Worm (Caenorhabditis elegans) whole organism, L3 larva: ENCODE data around the gene F48G7.7.

Experiments
- ZK546.5 ChIP-seq: sonication (generic microtip); optimal IDR thresholded peaks from 2 replicates; lab custom pipeline; 2017; ENCODE audit warnings: missing biosample characterization, missing genetic modification characterization
- aly-2 ChIP-seq: fragments of 150-350 bp; optimal IDR thresholded peaks from 2 replicates; lab custom pipeline; 2014; ENCODE audit warnings: missing biosample characterization, missing genetic modification characterization
- ceh-28 ChIP-seq: fragments of 150-350 bp; optimal IDR thresholded peaks from 2 replicates; lab custom pipeline; 2014; ENCODE audit warnings: missing biosample characterization, missing genetic modification reagents, missing genetic modification characterization
- elt-3 ChIP-seq, 3 experiments: fragments of 150-350 bp in 1 of 3; sonication (generic microtip) in 2 of 3; optimal IDR thresholded peaks; 2 replicates in 2 of 3; 4 replicates in 1 of 3; lab custom pipeline; 2014 to 2017; ENCODE audit warnings: missing biosample characterization in 3 of 3, missing genetic modification characterization in 3 of 3
- fkh-10 ChIP-seq: sonication (generic microtip); optimal IDR thresholded peaks from 2 replicates; lab custom pipeline; 2017; ENCODE audit warnings: missing biosample characterization, missing genetic modification reagents, missing genetic modification characterization
- hmg-11 ChIP-seq: sonication (generic microtip); optimal IDR thresholded peaks from 2 replicates; lab custom pipeline; 2016; ENCODE audit warnings: missing genetic modification characterization, missing compliant biosample characterization
- nhr-12 ChIP-seq: fragments of 150-350 bp; optimal IDR thresholded peaks from 2 replicates; lab custom pipeline; 2014; ENCODE audit warnings: missing biosample characterization, missing genetic modification characterization
- nhr-237 ChIP-seq: fragments of 150-350 bp; optimal IDR thresholded peaks from 2 replicates; lab custom pipeline; 2014; ENCODE audit warnings: missing biosample characterization, missing genetic modification characterization
- nhr-43 ChIP-seq: sonication (generic microtip); optimal IDR thresholded peaks from 2 replicates; lab custom pipeline; 2016; ENCODE audit warnings: mild to moderate bottlenecking, missing genetic modification characterization, missing compliant biosample characterization; ENCODE audit not compliant: poor library complexity, severe bottlenecking
- nhr-77 ChIP-seq: fragments of 150-350 bp; optimal IDR thresholded peaks from 2 replicates; lab custom pipeline; 2014; ENCODE audit warnings: missing biosample characterization, missing genetic modification characterization
- pha-4 ChIP-seq: fragments of 150-350 bp; optimal IDR thresholded peaks from 2 replicates; lab custom pipeline; 2014; ENCODE audit warnings: missing biosample characterization, missing genetic modification reagents, missing genetic modification characterization
- snpc-4 ChIP-seq: fragments of 150-350 bp; optimal IDR thresholded peaks from 2 replicates; lab custom pipeline; 2014; ENCODE audit warnings: missing biosample characterization, missing genetic modification characterization
- unc-62 ChIP-seq: fragments of 150-350 bp; sonication (generic microtip); optimal IDR thresholded peaks from 4 replicates; lab custom pipeline; 2014; ENCODE audit warnings: missing biosample characterization, missing genetic modification reagents, missing genetic modification characterization
- ztf-11 ChIP-seq: fragments of 150-350 bp; optimal IDR thresholded peaks from 2 replicates; lab custom pipeline; 2014; ENCODE audit warnings: missing biosample characterization, missing genetic modification characterization

ce11 chrV:657678-658077 lies 31.5 kb upstream of the F48G7.7 start, which contains the start of gene srh-246:
- TF ChIP-seq pha-4 (tag; lab: Kevin White, UChicago) (no peak), ceh-28 (tag; lab: Kevin White, UChicago) (no peak), nhr-77 (tag; lab: Kevin White, UChicago) (no peak), ztf-11 (tag; lab: Kevin White, UChicago) (no peak), snpc-4 (tag; lab: Kevin White, UChicago) (no peak), fkh-10 (GFP tag; lab: Kevin White, UChicago) (no peak), ZK546.5 (tag; lab: Kevin White, UChicago) (no peak), nhr-43 (tag; lab: Kevin White, UChicago) (no peak), hmg-11 (tag; lab: Kevin White, UChicago) (no peak), elt-3 (tag; optimal IDR thresholded peaks at IDR 0.05; lab: Kevin White, UChicago) (no peak), unc-62 (GFP tag; lab: Kevin White, UChicago) (no peak), nhr-12 (tag; lab: Kevin White, UChicago) (no peak), nhr-237 (no peak), aly-2 (tag; lab: Kevin White, UChicago) (no peak)
